Worm (Caenorhabditis elegans) whole organism, L1 larva: ENCODE data around the gene tre-2.

ENCODE experiments used
- ama-1 ChIP-seq: fragments of 150-350 bp; optimal IDR thresholded peaks from 2 replicates; lab custom pipeline; 2014
- blmp-1 ChIP-seq: fragments of 150-350 bp; optimal IDR thresholded peaks from 2 replicates; lab custom pipeline; 2014; ENCODE audit warnings: missing biosample characterization, missing genetic modification characterization
- ceh-82 ChIP-seq, 3 experiments: fragments of 150-350 bp in 1 of 3; sonication (generic microtip) in 2 of 3; optimal IDR thresholded peaks; 2 replicates each; lab custom pipeline; 2014 to 2017; ENCODE audit warnings: missing biosample characterization in 3 of 3, missing genetic modification characterization in 3 of 3
- ceh-90 ChIP-seq: sonication (generic microtip); optimal IDR thresholded peaks from 2 replicates; lab custom pipeline; 2016; ENCODE audit warnings: missing genetic modification characterization, missing compliant biosample characterization
- ces-1 ChIP-seq: fragments of 150-350 bp; optimal IDR thresholded peaks from 2 replicates; lab custom pipeline; 2014; ENCODE audit warnings: missing biosample characterization, missing genetic modification reagents, missing genetic modification characterization
- efl-1 ChIP-seq, 4 experiments: fragments of 150-350 bp; optimal IDR thresholded peaks in 3 of 4; peaks in 1 of 4; 1 replicate in 1 of 4; 2 replicates in 3 of 4; lab custom pipeline; 2014; ENCODE audit warnings: missing biosample characterization in 2 of 4, missing genetic modification characterization in 2 of 4, missing genetic modification reagents in 2 of 4
- efl-3 ChIP-seq: fragments of 200-800 bp; sonication (Bioruptor generic); optimal IDR thresholded peaks from 2 replicates; lab custom pipeline; 2018; ENCODE audit warnings: mild to moderate bottlenecking, missing genetic modification characterization, missing compliant biosample characterization
- egl-13 ChIP-seq: sonication (generic microtip); optimal IDR thresholded peaks from 2 replicates; lab custom pipeline; 2016; ENCODE audit warnings: missing genotype, missing genetic modification reagents, missing genetic modification characterization, missing compliant biosample characterization
- elt-2 ChIP-seq: sonication (generic microtip); optimal IDR thresholded peaks from 2 replicates; lab custom pipeline; 2016; ENCODE audit warnings: missing genetic modification characterization, mild to moderate bottlenecking, inconsistent platforms, missing compliant biosample characterization, missing genetic modification reagents
- elt-3 ChIP-seq, 6 experiments: fragments of 150-350 bp in 1 of 6; sonication (generic microtip); optimal IDR thresholded peaks; 2 replicates each; lab custom pipeline; 2017 to 2018; ENCODE audit warnings: missing biosample characterization in 6 of 6, missing genetic modification characterization in 6 of 6, inconsistent platforms in 1 of 6
- ets-5 ChIP-seq: fragments of 200-800 bp; sonication (Bioruptor generic); IDR thresholded peaks from 2 replicates; pipeline ENCODE4 v1.3.6; 2022; ENCODE audit warnings: missing genetic modification characterization, missing compliant biosample characterization
- fkh-10 ChIP-seq: sonication (generic microtip); optimal IDR thresholded peaks from 2 replicates; lab custom pipeline; 2017; ENCODE audit warnings: missing biosample characterization, missing genetic modification reagents, missing genetic modification characterization
- fkh-8 ChIP-seq: sonication (generic microtip); optimal IDR thresholded peaks from 2 replicates; lab custom pipeline; 2016; ENCODE audit warnings: mild to moderate bottlenecking, missing genetic modification characterization, missing compliant biosample characterization
- irx-1 ChIP-seq: sonication (generic microtip); optimal IDR thresholded peaks from 2 replicates; lab custom pipeline; 2016; ENCODE audit warnings: missing genetic modification characterization, missing compliant biosample characterization
- isw-1 ChIP-seq: fragments of 200-800 bp; sonication (Bioruptor generic); IDR thresholded peaks from 2 replicates; pipeline ENCODE4 v1.3.6; 2022; ENCODE audit warnings: missing genetic modification characterization, missing compliant biosample characterization
- jun-1 ChIP-seq: fragments of 150-350 bp; optimal IDR thresholded peaks from 2 replicates; lab custom pipeline; 2014; ENCODE audit warnings: missing biosample characterization, missing genetic modification reagents, missing genetic modification characterization
- lin-14 ChIP-seq: fragments of 200-800 bp; sonication (Bioruptor generic); optimal IDR thresholded peaks from 2 replicates; lab custom pipeline; 2018; ENCODE audit warnings: mild to moderate bottlenecking, missing genetic modification characterization, moderate library complexity, missing compliant biosample characterization
- lin-39 ChIP-seq: fragments of 150-350 bp; optimal IDR thresholded peaks from 2 replicates; lab custom pipeline; 2014; ENCODE audit warnings: missing biosample characterization, missing genetic modification reagents, missing genetic modification characterization
- lsy-2 ChIP-seq, 2 experiments: fragments of 150-350 bp; optimal IDR thresholded peaks; 2 replicates each; lab custom pipeline; 2014; ENCODE audit warnings: missing biosample characterization in 2 of 2, missing genetic modification characterization in 2 of 2
- mab-9 ChIP-seq: fragments of 200-800 bp; sonication (Bioruptor generic); IDR thresholded peaks from 2 replicates; pipeline ENCODE4 v1.3.6; 2022; ENCODE audit warnings: missing genetic modification reagents, missing genetic modification characterization, missing compliant biosample characterization
- mdl-1 ChIP-seq, 2 experiments: fragments of 150-350 bp; optimal IDR thresholded peaks; 2 replicates each; lab custom pipeline; 2014 to 2017; ENCODE audit warnings: missing biosample characterization in 2 of 2, missing genetic modification characterization in 2 of 2, inconsistent platforms in 1 of 2
- nhr-11 ChIP-seq: fragments of 150-350 bp; optimal IDR thresholded peaks from 2 replicates; lab custom pipeline; 2014; ENCODE audit warnings: missing biosample characterization, missing genetic modification characterization
- nhr-19 ChIP-seq: fragments of 200-800 bp; sonication (Bioruptor generic); conservative IDR thresholded peaks from 2 replicates; pipeline ENCODE4 v1.3.6; 2022; ENCODE audit warnings: missing genetic modification characterization, missing compliant biosample characterization
- nhr-20 ChIP-seq: sonication (generic microtip); optimal IDR thresholded peaks from 2 replicates; lab custom pipeline; 2016; ENCODE audit warnings: mild to moderate bottlenecking, missing genetic modification characterization, missing compliant biosample characterization
- nhr-28 ChIP-seq: fragments of 150-350 bp; optimal IDR thresholded peaks from 2 replicates; lab custom pipeline; 2014; ENCODE audit warnings: missing biosample characterization, missing genetic modification characterization
- nhr-71 ChIP-seq: sonication (generic microtip); optimal IDR thresholded peaks from 2 replicates; lab custom pipeline; 2016; ENCODE audit warnings: mild to moderate bottlenecking, missing genetic modification characterization, moderate library complexity, missing compliant biosample characterization
- nhr-77 ChIP-seq: fragments of 150-350 bp; optimal IDR thresholded peaks from 2 replicates; lab custom pipeline; 2014; ENCODE audit warnings: missing biosample characterization, missing genetic modification characterization
- nhr-90 ChIP-seq: sonication (generic microtip); optimal IDR thresholded peaks from 2 replicates; lab custom pipeline; 2016; ENCODE audit warnings: mild to moderate bottlenecking, missing genetic modification characterization, missing compliant biosample characterization; ENCODE audit not compliant: poor library complexity
- pax-3 ChIP-seq: fragments of 200-800 bp; sonication (Bioruptor generic); optimal IDR thresholded peaks from 2 replicates; lab custom pipeline; 2018; ENCODE audit warnings: mild to moderate bottlenecking, missing genetic modification characterization, moderate library complexity, missing compliant biosample characterization
- rnt-1 ChIP-seq: sonication (generic microtip); optimal IDR thresholded peaks from 2 replicates; lab custom pipeline; 2016; ENCODE audit warnings: mild to moderate bottlenecking, missing genetic modification characterization, moderate library complexity, missing compliant biosample characterization
- snpc-4 ChIP-seq: fragments of 150-350 bp; optimal IDR thresholded peaks from 2 replicates; lab custom pipeline; 2014; ENCODE audit warnings: missing biosample characterization, missing genetic modification characterization
- snu-23 ChIP-seq: sonication (generic microtip); optimal IDR thresholded peaks from 2 replicates; lab custom pipeline; 2016; ENCODE audit warnings: missing genetic modification characterization, missing compliant biosample characterization
- sptf-1 ChIP-seq: fragments of 150-350 bp; optimal IDR thresholded peaks from 2 replicates; lab custom pipeline; 2014; ENCODE audit warnings: missing biosample characterization, missing genetic modification characterization
- tlp-1 ChIP-seq: fragments of 150-350 bp; optimal IDR thresholded peaks from 2 replicates; lab custom pipeline; 2014; ENCODE audit warnings: missing biosample characterization, missing genetic modification characterization
- unc-30 ChIP-seq: sonication (generic microtip); optimal IDR thresholded peaks from 2 replicates; lab custom pipeline; 2017; ENCODE audit warnings: missing biosample characterization, missing genetic modification characterization
- unc-86 ChIP-seq: sonication (generic microtip); optimal IDR thresholded peaks from 2 replicates; lab custom pipeline; 2016; ENCODE audit warnings: missing genetic modification characterization, missing compliant biosample characterization
- unc-98 ChIP-seq: fragments of 200-800 bp; sonication (Bioruptor generic); IDR thresholded peaks from 2 replicates; pipeline ENCODE4 v1.3.6; 2022; ENCODE audit warnings: missing genetic modification characterization, missing compliant biosample characterization

Gene tre-2

ce11 chrIV:6834705-6835104 is 48.5 kb downstream of the tre-2 start:
- no peak for TF ChIP-seq nhr-77 (tag; lab: Kevin White, UChicago)
- no peak for TF ChIP-seq unc-98 (GFP tag; lab: Robert Waterston, UW)
- TF ChIP-seq jun-1 (tag; lab: Kevin White, UChicago): no peak
- TF ChIP-seq snpc-4 (tag; lab: Kevin White, UChicago): no peak
- TF ChIP-seq ceh-82 (tag; optimal IDR thresholded peaks at IDR 0.05; lab: Kevin White, UChicago): peak in 1 of 3 experiments; percentile 29
- TF ChIP-seq nhr-90 (tag; lab: Kevin White, UChicago): no peak
- no peak for TF ChIP-seq irx-1 (tag; lab: Kevin White, UChicago)
- TF ChIP-seq nhr-11: no peak
- TF ChIP-seq ceh-90 (tag; lab: Kevin White, UChicago): no peak
- no peak for TF ChIP-seq nhr-28
- TF ChIP-seq unc-86 (tag; lab: Kevin White, UChicago): peak; percentile 50
- no peak for TF ChIP-seq ets-5
- peak; percentile 28 for TF ChIP-seq ces-1 (GFP tag; lab: Kevin White, UChicago)
- TF ChIP-seq lsy-2 (tag; optimal IDR thresholded peaks at IDR 0.05; lab: Kevin White, UChicago): peak in 1 of 2 experiments; percentile 19
- TF ChIP-seq nhr-71: peak; percentile 10
- no peak for TF ChIP-seq mdl-1 (tag; optimal IDR thresholded peaks at IDR 0.05; lab: Kevin White, UChicago)
- no peak for TF ChIP-seq nhr-20 (tag; lab: Kevin White, UChicago)
- no peak for TF ChIP-seq ama-1
- peak; percentile 83 for TF ChIP-seq lin-14
- no peak for TF ChIP-seq sptf-1 (tag; lab: Kevin White, UChicago)
- TF ChIP-seq rnt-1: no peak
- TF ChIP-seq nhr-19: no peak
- TF ChIP-seq pax-3 (tag; lab: Kevin White, UChicago): no peak
- TF ChIP-seq fkh-10 (GFP tag; lab: Kevin White, UChicago): peak; percentile 86
- peak; percentile 10; the same call in 1 of the 2 replicates for TF ChIP-seq isw-1 (GFP tag; lab: Robert Waterston, UW)
- no peak for TF ChIP-seq snu-23 (GFP tag; lab: Kevin White, UChicago)

ce11 chrIV:6833617-6834016 is 49.6 kb downstream of the tre-2 start:
- TF ChIP-seq fkh-8 (tag; lab: Kevin White, UChicago) (no peak), unc-86 (tag; lab: Kevin White, UChicago) (no peak), unc-98 (GFP tag; lab: Robert Waterston, UW) (no peak), blmp-1 (peak; percentile 47), efl-1 (optimal IDR thresholded peaks at IDR 0.05; lab: Kevin White, UChicago) (no peak), efl-1 (GFP tag; optimal IDR thresholded peaks at IDR 0.05 in 1 of 2; lab: Kevin White, UChicago) (no peak), unc-30 (tag; lab: Kevin White, UChicago) (no peak), elt-3 (tag; optimal IDR thresholded peaks at IDR 0.05; lab: Kevin White, UChicago) (peak in 1 of 6 experiments; percentile 14), egl-13 (tag; lab: Kevin White, UChicago) (no peak), mab-9 (0 out of 2 replicates have a peak, but pooled peaks have one; percentile 8)

ce11 chrIV:6832194-6832593 is 51.0 kb downstream of the tre-2 start:
- no peak for TF ChIP-seq ama-1
- no peak for TF ChIP-seq lin-39
- no peak for TF ChIP-seq tlp-1 (tag; lab: Kevin White, UChicago)

ce11 chrIV:6829902-6830301 is 53.3 kb downstream of the tre-2 start, which contains the start of gene H20E11.1:
TSS of gene H20E11.1 (plus strand) at chrIV:6830145.
- no peak for TF ChIP-seq nhr-11
- TF ChIP-seq nhr-28: no peak
- TF ChIP-seq efl-3 (GFP tag; lab: Kevin White, UChicago): no peak
- TF ChIP-seq elt-2 (tag; lab: Kevin White, UChicago): peak; percentile 52
